Fruit fly (Drosophila melanogaster): Measurements from ENCODE around the gene CG10013.

dm6 chr3R:12363544-12363943 lies 40.2 kb downstream of the CG10013 start:
- TF ChIP-seq CTCF (optimal IDR thresholded peaks at IDR 0.05): no peak
- no peak for TF ChIP-seq CG8478 (optimal IDR thresholded peaks at IDR 0.05)
